Fruit fly (Drosophila melanogaster): ENCODE results near the gene CG32241.

CG32241 gene

dm6 chr3L:4474946-4475470 lies 8.6 kb upstream of the CG32241 start (continued):
- TF ChIP-seq Xrp1 (GFP tag; IDR thresholded peaks at IDR 0.05): no peak
- peak; percentile 92 for TF ChIP-seq CG15514 (GFP tag; optimal IDR thresholded peaks at IDR 0.05)
- TF ChIP-seq CG17385 (GFP tag; optimal IDR thresholded peaks at IDR 0.05): peak; percentile 88
- TF ChIP-seq en (GFP tag; optimal IDR thresholded peaks at IDR 0.05): peak; percentile 45
- TF ChIP-seq CG1602 (GFP tag; optimal IDR thresholded peaks at IDR 0.05): no peak
- TF ChIP-seq tin (GFP tag; optimal IDR thresholded peaks at IDR 0.05): peak; percentile 55
- no peak for TF ChIP-seq Chrac-16 (GFP tag; optimal IDR thresholded peaks at IDR 0.05)
- TF ChIP-seq CG7372 (GFP tag; IDR thresholded peaks at IDR 0.05): no peak; the same call in 1 of the 2 replicates
- TF ChIP-seq CG3065 (GFP tag; optimal IDR thresholded peaks at IDR 0.05): peak; percentile 39
- TF ChIP-seq CG17568 (GFP tag; optimal IDR thresholded peaks at IDR 0.05): peak; percentile 98
- no peak for TF ChIP-seq Dp (GFP tag; optimal IDR thresholded peaks at IDR 0.05)
- TF ChIP-seq az2 (GFP tag; optimal IDR thresholded peaks at IDR 0.05): peak; percentile 73
- TF ChIP-seq Six4 (GFP tag; optimal IDR thresholded peaks at IDR 0.05): peak; percentile 72
- TF ChIP-seq CG12391 (tag; optimal IDR thresholded peaks at IDR 0.05): peak; percentile 86
- no peak for TF ChIP-seq knrl (GFP tag; IDR thresholded peaks at IDR 0.05; ENCODE audit: partially characterized antibody)
- 0 out of 2 replicates have a peak, but pooled peaks have one; percentile 11 for TF ChIP-seq CG32772 (GFP tag; IDR thresholded peaks at IDR 0.05)
- peak; percentile 87 for TF ChIP-seq CG6683 (GFP tag; optimal IDR thresholded peaks at IDR 0.05)
- no peak for TF ChIP-seq dan (GFP tag; IDR thresholded peaks at IDR 0.05)
- TF ChIP-seq sqz (GFP tag; optimal IDR thresholded peaks at IDR 0.05): peak; percentile 71
- TF ChIP-seq CG9797 (GFP tag; optimal IDR thresholded peaks at IDR 0.05): no peak
- TF ChIP-seq gsb (GFP tag; IDR thresholded peaks at IDR 0.05): 0 out of 2 replicates have a peak, but pooled peaks have one; percentile 22
- peak; percentile 96 for TF ChIP-seq sens (GFP tag)
- no peak for TF ChIP-seq cad (GFP tag; optimal IDR thresholded peaks at IDR 0.05)
- TF ChIP-seq CG30431 (GFP tag; optimal IDR thresholded peaks at IDR 0.05): peak; percentile 25
- peak; percentile 79 for TF ChIP-seq CG12236 (GFP tag; optimal IDR thresholded peaks at IDR 0.05)
- TF ChIP-seq Dll (GFP tag; IDR thresholded peaks at IDR 0.05; ENCODE audit: partially characterized antibody): no peak
- TF ChIP-seq CG6689 (GFP tag; IDR thresholded peaks at IDR 0.05): peak; percentile 12; the same call in 1 of the 2 replicates
- TF ChIP-seq CG6175 (GFP tag; IDR thresholded peaks at IDR 0.05): peak; percentile 47; the same call in 1 of the 3 replicates
- TF ChIP-seq Bteb2 (GFP tag; optimal IDR thresholded peaks at IDR 0.05): peak; percentile 78
- TF ChIP-seq MTF-1 (GFP tag; optimal IDR thresholded peaks at IDR 0.05; ENCODE audit: borderline replicate concordance): peak; percentile 96
- no peak for TF ChIP-seq Hmx (GFP tag; optimal IDR thresholded peaks at IDR 0.05)
- peak; percentile 68 for TF ChIP-seq Jarid2 (GFP tag; optimal IDR thresholded peaks at IDR 0.05)
- TF ChIP-seq CG4854 (GFP tag; optimal IDR thresholded peaks at IDR 0.05): peak; percentile 82
- peak; percentile 81 for TF ChIP-seq CG12659 (GFP tag; optimal IDR thresholded peaks at IDR 0.05)
- no peak for TF ChIP-seq CG4730 (GFP tag; IDR thresholded peaks at IDR 0.05)
- no peak for TF ChIP-seq D19A (tag; optimal IDR thresholded peaks at IDR 0.05)
- TF ChIP-seq eyg (GFP tag; optimal IDR thresholded peaks at IDR 0.05): peak; percentile 72
- peak; percentile 57 for TF ChIP-seq exex (tag; optimal IDR thresholded peaks at IDR 0.05)
- TF ChIP-seq CkIIα-i1 (GFP tag; IDR thresholded peaks at IDR 0.05): no peak
- no peak for TF ChIP-seq Neu2 (GFP tag; optimal IDR thresholded peaks at IDR 0.05; ENCODE audit: borderline replicate concordance)
- peak; percentile 60 for TF ChIP-seq CG33557 (GFP tag; optimal IDR thresholded peaks at IDR 0.05)
- TF ChIP-seq Drgx (GFP tag; IDR thresholded peaks at IDR 0.05): no peak; the same call in 1 of the 2 replicates
- no peak for TF ChIP-seq aop (GFP tag; IDR thresholded peaks at IDR 0.05)
- peak in 1 of 2 experiments; percentile 82 for TF ChIP-seq Eip74EF (GFP tag; optimal IDR thresholded peaks at IDR 0.05)
- TF ChIP-seq CG10321 (GFP tag; IDR thresholded peaks at IDR 0.05): no peak
- TF ChIP-seq CG15479 (GFP tag; optimal IDR thresholded peaks at IDR 0.05): no peak
- TF ChIP-seq sim (GFP tag; IDR thresholded peaks at IDR 0.05): 0 out of 2 replicates have a peak, but pooled peaks have one; percentile 49
- no peak for TF ChIP-seq br (optimal IDR thresholded peaks at IDR 0.05)
- TF ChIP-seq Opbp (GFP tag; IDR thresholded peaks at IDR 0.05; ENCODE audit: partially characterized antibody): no peak
- TF ChIP-seq kah (GFP tag; optimal IDR thresholded peaks at IDR 0.05): peak; percentile 81
